Worm (Caenorhabditis elegans) whole organism, midembryonic: ENCODE measurements around the gene nmy-1.
"Not testable (repeated sequence)": the region's sequence is repeated elsewhere in the genome, so short reads cannot be mapped to it uniquely, and the experiment has no call there.

ENCODE experiments used
- ref-1 ChIP-seq: fragments of 200-800 bp; sonication (Bioruptor generic); conservative IDR thresholded peaks from 2 replicates; pipeline ENCODE4 v1.3.6; 2022; ENCODE audit warnings: missing genetic modification reagents, missing genetic modification characterization, missing compliant biosample characterization
- tab-1 ChIP-seq: fragments of 200-800 bp; sonication (Bioruptor generic); IDR thresholded peaks from 2 replicates; pipeline ENCODE4 v1.3.6; 2022; ENCODE audit warnings: missing genetic modification characterization, missing compliant biosample characterization

- TF ChIP-seq tab-1, ref-1 (GFP tag; lab: Robert Waterston, UW): not testable (repeated sequence)
Observed at ce11 chrX:2894273-2894672, 15.1 kb upstream of the nmy-1 start, which contains the start of gene B0410.1.
